Worm (Caenorhabditis elegans): ENCODE data around the gene rpb-12.
A peak's percentile ranks its signal among the peaks of the same experiment; 100 is the strongest.

DNA sequence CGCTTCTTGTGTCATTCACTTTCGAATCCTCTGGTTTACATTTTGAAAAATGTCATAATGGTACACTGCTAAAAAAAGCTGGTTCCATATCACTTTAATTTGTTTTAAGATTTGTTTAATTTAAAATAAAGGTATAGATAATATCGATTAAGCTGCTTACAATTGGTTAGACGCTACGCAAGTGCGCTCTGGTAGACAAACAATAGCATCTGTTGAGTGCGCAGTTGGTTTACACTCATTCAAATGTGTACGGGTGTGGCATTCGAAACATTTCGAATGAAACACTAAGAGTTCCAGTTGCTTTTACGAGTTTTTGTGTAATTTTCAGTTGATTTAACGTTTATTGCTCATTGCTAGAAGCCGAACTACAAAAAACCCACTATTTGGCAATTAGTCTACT, 39.2 kb downstream of the rpb-12 start:
- peak; percentile 36 for TF ChIP-seq F13C5.2 (tag; optimal IDR thresholded peaks at IDR 0.05)
- TF ChIP-seq ama-1 (optimal IDR thresholded peaks at IDR 0.05), result no peak
- no peak for TF ChIP-seq ceh-36 (tag; optimal IDR thresholded peaks at IDR 0.05)
- TF ChIP-seq hnd-1 (tag; optimal IDR thresholded peaks at IDR 0.05), result no peak
- TF ChIP-seq flt-1 (GFP tag; IDR thresholded peaks at IDR 0.05), result no peak
- TF ChIP-seq sea-1 (GFP tag; conservative IDR thresholded peaks at IDR 0.05), result no peak
- TF ChIP-seq ceh-13 (GFP tag; optimal IDR thresholded peaks at IDR 0.05), result no peak
- no peak for TF ChIP-seq scrt-1 (GFP tag; IDR thresholded peaks at IDR 0.05)
- no peak for TF ChIP-seq B0310.2 (tag; optimal IDR thresholded peaks at IDR 0.05)
- TF ChIP-seq tra-4 (tag; optimal IDR thresholded peaks at IDR 0.05), result no peak

All from whole organism, early embryonic.